Worm (Caenorhabditis elegans) whole organism, early embryonic: Measurements from ENCODE around the gene ZC21.6.

Experiments used
- B0310.2 ChIP-seq: sonication (generic microtip); optimal IDR thresholded peaks from 2 replicates; lab custom pipeline; 2016; ENCODE audit warnings: mild to moderate bottlenecking, missing genetic modification characterization, missing compliant biosample characterization
- F13C5.2 ChIP-seq: sonication (generic microtip); optimal IDR thresholded peaks from 2 replicates; lab custom pipeline; 2017; ENCODE audit warnings: mild to moderate bottlenecking, missing genetic modification characterization, inconsistent platforms, missing compliant biosample characterization
- ama-1 ChIP-seq: fragments of 150-350 bp; optimal IDR thresholded peaks from 2 replicates; lab custom pipeline; 2014
- ceh-36 ChIP-seq: sonication (generic microtip); optimal IDR thresholded peaks from 2 replicates; lab custom pipeline; 2016; ENCODE audit warnings: missing genetic modification characterization, inconsistent platforms, missing compliant biosample characterization
- ets-7 ChIP-seq: sonication (generic microtip); optimal IDR thresholded peaks from 2 replicates; lab custom pipeline; 2016; ENCODE audit warnings: missing genotype, missing genetic modification characterization, missing compliant biosample characterization
- flt-1 ChIP-seq: fragments of 200-800 bp; sonication (Bioruptor generic); IDR thresholded peaks from 2 replicates; pipeline ENCODE4 v1.3.6; 2022; ENCODE audit warnings: missing genetic modification characterization, missing compliant biosample characterization
- hmbx-1 ChIP-seq: sonication (generic microtip); optimal IDR thresholded peaks from 2 replicates; lab custom pipeline; 2016; ENCODE audit warnings: mild to moderate bottlenecking, missing genetic modification characterization, missing compliant biosample characterization
- hmg-4 ChIP-seq: fragments of 200-800 bp; sonication (Bioruptor generic); optimal IDR thresholded peaks from 2 replicates; lab custom pipeline; 2018; ENCODE audit warnings: mild to moderate bottlenecking, missing genetic modification characterization, missing compliant biosample characterization
- hnd-1 ChIP-seq: sonication (generic microtip); optimal IDR thresholded peaks from 2 replicates; lab custom pipeline; 2016; ENCODE audit warnings: missing genetic modification characterization, missing compliant biosample characterization
- sea-1 ChIP-seq: fragments of 200-800 bp; sonication (Bioruptor generic); conservative IDR thresholded peaks from 2 replicates; pipeline ENCODE4 v1.3.6; 2022; ENCODE audit warnings: missing genetic modification characterization, missing compliant biosample characterization
- tbx-11 ChIP-seq: fragments of 200-800 bp; sonication (Bioruptor generic); IDR thresholded peaks from 2 replicates; pipeline ENCODE4 v1.3.6; 2022; ENCODE audit warnings: missing genetic modification characterization, missing compliant biosample characterization
- tbx-37 ChIP-seq: fragments of 200-800 bp; sonication (Bioruptor generic); conservative IDR thresholded peaks from 2 replicates; pipeline ENCODE4 v1.3.6; 2022; ENCODE audit warnings: missing genetic modification reagents, missing genetic modification characterization, missing compliant biosample characterization
- tra-4 ChIP-seq: sonication (generic microtip); optimal IDR thresholded peaks from 2 replicates; lab custom pipeline; 2017; ENCODE audit warnings: missing genetic modification characterization, missing compliant biosample characterization

- TF ChIP-seq hmg-4 (GFP tag; lab: Kevin White, UChicago) (no peak), F13C5.2 (tag; lab: Kevin White, UChicago) (no peak), hnd-1 (tag; lab: Kevin White, UChicago) (no peak), tbx-37 (no peak), ama-1 (no peak), flt-1 (GFP tag; lab: Robert Waterston, UW) (no peak), tra-4 (tag; lab: Kevin White, UChicago) (no peak), ceh-36 (tag; lab: Kevin White, UChicago) (no peak), tbx-11 (no peak), hmbx-1 (tag; lab: Kevin White, UChicago) (no peak), sea-1 (GFP tag; lab: Robert Waterston, UW) (no peak), B0310.2 (tag; lab: Kevin White, UChicago) (no peak), ets-7 (tag; lab: Kevin White, UChicago) (no peak)
These were observed 15.0 kb upstream of the ZC21.6 start for ce11 chrIII:8560398-8560797.
